Worm (Caenorhabditis elegans): ENCODE data around the gene git-1.

- TF ChIP-seq cog-1 (tag; optimal IDR thresholded peaks at IDR 0.05) (no peak), klf-2 (GFP tag; conservative IDR thresholded peaks at IDR 0.05) (no peak)
Observed at ce11 chrX:10491044-10491443, 33.7 kb upstream of the git-1 start, which contains the start of gene C33D3.5.

Data from whole organism, midembryonic.